Worm (Caenorhabditis elegans) whole organism, L4 larva: Measurements from ENCODE around the gene str-57.

ENCODE experiments used
- D1046.2 ChIP-seq: fragments of 200-800 bp; sonication (Bioruptor generic); IDR thresholded peaks from 2 replicates; pipeline ENCODE4 v1.3.6; 2022; ENCODE audit warnings: missing genetic modification characterization, missing compliant biosample characterization
- F26F4.8 ChIP-seq: fragments of 200-800 bp; sonication (Bioruptor generic); conservative IDR thresholded peaks from 2 replicates; pipeline ENCODE4 v1.3.6; 2022; ENCODE audit warnings: missing genetic modification characterization, missing compliant biosample characterization
- F44E2.7 ChIP-seq: fragments of 200-800 bp; sonication (Bioruptor generic); IDR thresholded peaks from 2 replicates; pipeline ENCODE4 v2.1.2; 2022; ENCODE audit warnings: missing genetic modification characterization, missing compliant biosample characterization
- R02D3.7 ChIP-seq: fragments of 150-350 bp; sonication (generic microtip); optimal IDR thresholded peaks from 3 replicates; lab custom pipeline; 2014; ENCODE audit warnings: missing biosample characterization, missing genetic modification characterization
- T26A8.4 ChIP-seq: fragments of 200-800 bp; sonication (Bioruptor generic); IDR thresholded peaks from 2 replicates; pipeline ENCODE4 v1.3.6; 2022; ENCODE audit warnings: missing genetic modification characterization, missing compliant biosample characterization
- Y48G9A.11 ChIP-seq: fragments of 200-800 bp; sonication (Bioruptor generic); IDR thresholded peaks from 2 replicates; pipeline ENCODE4 v1.3.6; 2022; ENCODE audit warnings: missing genetic modification reagents, missing genetic modification characterization, missing compliant biosample characterization
- Y5F2A.4 ChIP-seq: fragments of 200-800 bp; sonication (Bioruptor generic); optimal IDR thresholded peaks from 2 replicates; lab custom pipeline; 2018; ENCODE audit warnings: mild to moderate bottlenecking, missing genetic modification characterization, missing compliant biosample characterization
- Y75B8A.6 ChIP-seq: fragments of 200-800 bp; sonication (Bioruptor generic); IDR thresholded peaks from 2 replicates; pipeline ENCODE4 v1.3.6; 2022; ENCODE audit warnings: missing genetic modification reagents, missing genetic modification characterization, missing compliant biosample characterization
- ZK337.2 ChIP-seq: fragments of 200-800 bp; sonication (Bioruptor generic); IDR thresholded peaks from 2 replicates; pipeline ENCODE4 v1.3.6; 2022; ENCODE audit warnings: missing genetic modification reagents, missing genetic modification characterization, missing compliant biosample characterization
- ama-1 ChIP-seq: fragments of 150-350 bp; optimal IDR thresholded peaks from 2 replicates; lab custom pipeline; 2014; ENCODE audit warnings: inconsistent platforms, mixed read lengths
- arid-1 ChIP-seq: fragments of 200-800 bp; sonication (Bioruptor generic); conservative IDR thresholded peaks from 2 replicates; pipeline ENCODE4 v1.3.6; 2022; ENCODE audit warnings: missing genetic modification reagents, missing genetic modification characterization, missing compliant biosample characterization
- ceh-28 ChIP-seq: fragments of 150-350 bp; optimal IDR thresholded peaks from 2 replicates; lab custom pipeline; 2014; ENCODE audit warnings: missing biosample characterization, missing genetic modification reagents, missing genetic modification characterization
- daf-16 ChIP-seq, 3 experiments: sonication (generic microtip); optimal IDR thresholded peaks; 2 replicates each; lab custom pipeline; 2016 to 2017; ENCODE audit warnings: missing genetic modification characterization in 3 of 3, missing genetic modification reagents in 3 of 3, mild to moderate bottlenecking in 2 of 3, missing compliant biosample characterization in 2 of 3, missing biosample characterization in 1 of 3, moderate library complexity in 1 of 3
- daf-19 ChIP-seq: fragments of 200-800 bp; sonication (Bioruptor generic); conservative IDR thresholded peaks from 2 replicates; pipeline ENCODE4 v1.3.6; 2022; ENCODE audit warnings: missing genetic modification characterization, missing compliant biosample characterization
- daf-8 ChIP-seq: fragments of 200-800 bp; sonication (Bioruptor generic); IDR thresholded peaks from 2 replicates; pipeline ENCODE4 v1.3.6; 2022; ENCODE audit warnings: missing genetic modification characterization, missing compliant biosample characterization
- dmd-6 ChIP-seq: fragments of 200-800 bp; sonication (Bioruptor generic); IDR thresholded peaks from 2 replicates; pipeline ENCODE4 v1.3.6; 2022; ENCODE audit warnings: missing genetic modification reagents, missing genetic modification characterization, missing compliant biosample characterization
- fos-1 ChIP-seq: fragments of 150-350 bp; optimal IDR thresholded peaks from 2 replicates; lab custom pipeline; 2014; ENCODE audit warnings: missing biosample characterization, missing genetic modification characterization
- gei-8 ChIP-seq: fragments of 200-800 bp; sonication (Bioruptor generic); optimal IDR thresholded peaks from 2 replicates; lab custom pipeline; 2018; ENCODE audit warnings: mild to moderate bottlenecking, missing genetic modification characterization, missing compliant biosample characterization
- hif-1 ChIP-seq, 2 experiments: sonication (generic microtip); optimal IDR thresholded peaks; 2 replicates each; lab custom pipeline; 2016 to 2017; ENCODE audit warnings: missing compliant biosample characterization in 2 of 2, missing genetic modification characterization in 2 of 2, missing genetic modification reagents in 2 of 2, missing genotype in 2 of 2, mild to moderate bottlenecking in 1 of 2
- hlh-30 ChIP-seq: sonication (generic microtip); optimal IDR thresholded peaks from 2 replicates; lab custom pipeline; 2017; ENCODE audit warnings: antibody characterized with exemption, mild to moderate bottlenecking, missing genetic modification characterization, missing compliant biosample characterization; ENCODE audit not compliant: insufficient read depth
- lim-7 ChIP-seq: fragments of 200-800 bp; sonication (Bioruptor generic); IDR thresholded peaks from 2 replicates; pipeline ENCODE4 v1.3.6; 2022; ENCODE audit warnings: missing genetic modification characterization, missing compliant biosample characterization
- lin-1 ChIP-seq: fragments of 200-800 bp; sonication (Bioruptor generic); IDR thresholded peaks from 2 replicates; pipeline ENCODE4 v1.3.6; 2022; ENCODE audit warnings: missing genetic modification reagents, missing genetic modification characterization, missing compliant biosample characterization
- lin-13 ChIP-seq: fragments of 150-350 bp; optimal IDR thresholded peaks from 2 replicates; lab custom pipeline; 2014; ENCODE audit warnings: missing biosample characterization, missing genetic modification reagents, missing genetic modification characterization
- lin-29 ChIP-seq: fragments of 200-800 bp; sonication (Bioruptor generic); IDR thresholded peaks from 2 replicates; pipeline ENCODE4 v1.3.6; 2022; ENCODE audit warnings: missing genetic modification reagents, missing genetic modification characterization, missing compliant biosample characterization
- lin-38 ChIP-seq: fragments of 200-800 bp; sonication (Bioruptor generic); IDR thresholded peaks from 2 replicates; pipeline ENCODE4 v1.3.6; 2022; ENCODE audit warnings: missing genetic modification reagents, missing genetic modification characterization, missing compliant biosample characterization
- madf-5 ChIP-seq, 2 experiments: fragments of 200-800 bp; sonication (Bioruptor generic); IDR thresholded peaks; 2 replicates each; pipeline ENCODE4 v1.3.6; 2022; ENCODE audit warnings: missing compliant biosample characterization in 2 of 2, missing genetic modification characterization in 2 of 2
- madf-9 ChIP-seq: fragments of 200-800 bp; sonication (Bioruptor generic); conservative IDR thresholded peaks from 2 replicates; pipeline ENCODE4 v1.3.6; 2022; ENCODE audit warnings: missing genetic modification reagents, missing genetic modification characterization, missing compliant biosample characterization
- mdl-1 ChIP-seq, 2 experiments: fragments of 150-350 bp in 1 of 2; sonication (generic microtip) in 1 of 2; optimal IDR thresholded peaks; 2 replicates each; lab custom pipeline; 2014 to 2017; ENCODE audit warnings: missing biosample characterization in 2 of 2, missing genetic modification characterization in 2 of 2
- mdt-29 ChIP-seq: fragments of 200-800 bp; sonication (Bioruptor generic); IDR thresholded peaks from 2 replicates; pipeline ENCODE4 v1.3.6; 2022; ENCODE audit warnings: missing genetic modification reagents, missing genetic modification characterization, missing compliant biosample characterization
- mep-1 ChIP-seq: fragments of 150-350 bp; sonication (generic microtip); optimal IDR thresholded peaks from 3 replicates; lab custom pipeline; 2014; ENCODE audit warnings: missing biosample characterization, missing genetic modification characterization
- mes-2 ChIP-seq: sonication (generic microtip); optimal IDR thresholded peaks from 2 replicates; lab custom pipeline; 2016; ENCODE audit warnings: missing genotype, mild to moderate bottlenecking, missing genetic modification characterization, missing compliant biosample characterization; ENCODE audit not compliant: poor library complexity, severe bottlenecking
- mxl-2 ChIP-seq: fragments of 200-800 bp; sonication (Bioruptor generic); conservative IDR thresholded peaks from 2 replicates; pipeline ENCODE4 v1.3.6; 2022; ENCODE audit warnings: missing genetic modification reagents, missing genetic modification characterization, missing compliant biosample characterization
- mxl-3 ChIP-seq: fragments of 200-800 bp; sonication (Bioruptor generic); optimal IDR thresholded peaks from 2 replicates; lab custom pipeline; 2018; ENCODE audit warnings: mild to moderate bottlenecking, missing genetic modification characterization, missing compliant biosample characterization
- nhr-10 ChIP-seq: fragments of 150-350 bp; optimal IDR thresholded peaks from 2 replicates; lab custom pipeline; 2014; ENCODE audit warnings: missing biosample characterization, missing genetic modification characterization
- nhr-11 ChIP-seq: fragments of 150-350 bp; optimal IDR thresholded peaks from 2 replicates; lab custom pipeline; 2014; ENCODE audit warnings: missing biosample characterization, missing genetic modification characterization
- nhr-111 ChIP-seq: fragments of 200-800 bp; sonication (Bioruptor generic); optimal IDR thresholded peaks from 2 replicates; lab custom pipeline; 2018; ENCODE audit warnings: mild to moderate bottlenecking, missing genetic modification characterization, missing compliant biosample characterization
- nhr-41 ChIP-seq: fragments of 200-800 bp; sonication (Bioruptor generic); IDR thresholded peaks from 2 replicates; pipeline ENCODE4 v1.3.6; 2022; ENCODE audit warnings: missing genetic modification reagents, missing genetic modification characterization, missing compliant biosample characterization
- nhr-42 ChIP-seq: fragments of 200-800 bp; sonication (Bioruptor generic); IDR thresholded peaks from 2 replicates; pipeline ENCODE4 v1.3.6; 2022; ENCODE audit warnings: missing genetic modification characterization, missing compliant biosample characterization
- nhr-48 ChIP-seq: sonication (generic microtip); optimal IDR thresholded peaks from 2 replicates; lab custom pipeline; 2016; ENCODE audit warnings: mild to moderate bottlenecking, missing genetic modification characterization, missing compliant biosample characterization
- pha-4 ChIP-seq, 2 experiments: fragments of 150-350 bp in 1 of 2; fragments of 200-800 bp in 1 of 2; sonication (Bioruptor generic) in 1 of 2; IDR thresholded peaks in 1 of 2; optimal IDR thresholded peaks in 1 of 2; 2 replicates each; pipeline versions ENCODE4 v1.3.6 to Lab custom; 2014 to 2022; ENCODE audit warnings: missing genetic modification characterization in 2 of 2, missing genetic modification reagents in 2 of 2, missing biosample characterization in 1 of 2, missing compliant biosample characterization in 1 of 2
- php-3 ChIP-seq: fragments of 200-800 bp; sonication (Bioruptor generic); IDR thresholded peaks from 2 replicates; pipeline ENCODE4 v1.3.6; 2022; ENCODE audit warnings: missing genetic modification reagents, missing genetic modification characterization, missing compliant biosample characterization
- pqm-1 ChIP-seq: sonication (generic microtip); optimal IDR thresholded peaks from 2 replicates; lab custom pipeline; 2017; ENCODE audit warnings: missing biosample characterization, missing genetic modification characterization
- rbr-2 ChIP-seq: sonication (generic microtip); optimal IDR thresholded peaks from 2 replicates; lab custom pipeline; 2016; ENCODE audit warnings: missing genotype, missing genetic modification characterization, missing compliant biosample characterization
- sdz-12 ChIP-seq: fragments of 200-800 bp; sonication (Bioruptor generic); optimal IDR thresholded peaks from 2 replicates; lab custom pipeline; 2018; ENCODE audit warnings: mild to moderate bottlenecking, missing genetic modification characterization, missing compliant biosample characterization
- spr-3 ChIP-seq: fragments of 200-800 bp; sonication (Bioruptor generic); optimal IDR thresholded peaks from 2 replicates; lab custom pipeline; 2018; ENCODE audit warnings: mild to moderate bottlenecking, missing genetic modification characterization, missing compliant biosample characterization
- tra-1 ChIP-seq: fragments of 200-800 bp; sonication (Bioruptor generic); IDR thresholded peaks from 2 replicates; pipeline ENCODE4 v1.3.6; 2022; ENCODE audit warnings: missing genetic modification reagents, missing genetic modification characterization, missing compliant biosample characterization
- vab-7 ChIP-seq: fragments of 200-800 bp; sonication (Bioruptor generic); IDR thresholded peaks from 2 replicates; pipeline ENCODE4 v1.3.6; 2022; ENCODE audit warnings: missing genetic modification reagents, missing genetic modification characterization, missing compliant biosample characterization
- zfp-2 ChIP-seq: sonication (generic microtip); optimal IDR thresholded peaks from 2 replicates; lab custom pipeline; 2016; ENCODE audit warnings: mild to moderate bottlenecking, missing genetic modification characterization, missing compliant biosample characterization
- zfp-3 ChIP-seq: fragments of 200-800 bp; sonication (Bioruptor generic); conservative IDR thresholded peaks from 2 replicates; pipeline ENCODE4 v1.3.6; 2022; ENCODE audit warnings: missing genetic modification reagents, missing genetic modification characterization, missing compliant biosample characterization
- ztf-7 ChIP-seq: fragments of 150-350 bp; optimal IDR thresholded peaks from 2 replicates; lab custom pipeline; 2014; ENCODE audit warnings: missing biosample characterization, missing genetic modification characterization

The str-57 gene

DNA sequence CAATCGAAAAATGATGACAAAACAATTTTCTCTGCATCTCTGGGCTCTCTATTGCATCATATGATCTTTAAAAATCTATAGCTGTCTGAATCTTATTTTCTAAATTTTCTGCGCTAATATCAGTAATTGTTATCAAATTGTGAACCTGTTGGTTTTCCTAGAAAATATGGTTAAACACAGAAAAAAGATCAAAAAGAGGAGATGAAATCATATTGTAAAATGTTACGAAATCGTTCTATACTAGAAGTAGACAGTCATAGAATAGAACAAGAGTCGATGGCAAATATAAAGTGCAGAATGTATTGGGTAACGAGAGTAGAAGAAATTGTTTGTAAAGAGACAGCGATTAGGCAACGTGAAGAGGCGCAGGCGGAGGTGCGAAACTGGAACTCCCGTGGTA is 10.2 kb downstream of the str-57 start (continued):
- TF ChIP-seq ZK337.2 (GFP tag; lab: Robert Waterston, UW), result no peak
- no peak for TF ChIP-seq lin-13
- TF ChIP-seq zfp-3 (GFP tag; lab: Robert Waterston, UW), result no peak
- TF ChIP-seq ztf-7, result peak; percentile 95
- TF ChIP-seq Y75B8A.6 (GFP tag; lab: Robert Waterston, UW), result 0 out of 2 replicates have a peak, but pooled peaks have one; percentile 29
- TF ChIP-seq zfp-2, result no peak
- TF ChIP-seq nhr-11, result peak; percentile 26
- TF ChIP-seq pqm-1, result peak; percentile 17
- TF ChIP-seq pha-4 (GFP tag; IDR thresholded peaks at IDR 0.05; lab: Robert Waterston, UW), result no peak
- TF ChIP-seq pha-4 (tag; optimal IDR thresholded peaks at IDR 0.05; lab: Kevin White, UChicago), result no peak
- no peak for TF ChIP-seq madf-9
- TF ChIP-seq nhr-48 (tag; lab: Kevin White, UChicago), result peak; percentile 80
- no peak for TF ChIP-seq madf-5 (GFP tag; IDR thresholded peaks at IDR 0.05; lab: Robert Waterston, UW)
- no peak for TF ChIP-seq ama-1 (lab: Kevin White, UChicago)
- no peak for TF ChIP-seq daf-19 (GFP tag; lab: Robert Waterston, UW)
- TF ChIP-seq nhr-111, result no peak
- TF ChIP-seq dmd-6 (GFP tag; lab: Robert Waterston, UW), result peak; percentile 87
- no peak for TF ChIP-seq R02D3.7 (tag; lab: Kevin White, UChicago)
- TF ChIP-seq Y48G9A.11, result no peak
- no peak for TF ChIP-seq vab-7
- TF ChIP-seq mxl-3 (GFP tag; lab: Kevin White, UChicago), result no peak
- no peak for TF ChIP-seq lin-29 (GFP tag; lab: Robert Waterston, UW)
- TF ChIP-seq F44E2.7 (GFP tag; lab: Robert Waterston, UW), result no peak
- TF ChIP-seq tra-1, result no peak
- no peak for TF ChIP-seq mdt-29 (GFP tag; lab: Robert Waterston, UW)
- no peak for TF ChIP-seq mxl-2
- TF ChIP-seq arid-1 (GFP tag; lab: Robert Waterston, UW), result no peak
- peak in 1 of 2 experiments; percentile 37 for TF ChIP-seq hif-1 (tag; optimal IDR thresholded peaks at IDR 0.05; lab: Kevin White, UChicago)
- TF ChIP-seq nhr-42 (GFP tag; lab: Robert Waterston, UW), result no peak
- TF ChIP-seq lim-7 (GFP tag; lab: Robert Waterston, UW), result no peak
- TF ChIP-seq rbr-2, result peak; percentile 0
- TF ChIP-seq sdz-12 (GFP tag; lab: Kevin White, UChicago), result no peak
- TF ChIP-seq lin-1 (GFP tag; lab: Robert Waterston, UW), result 0 out of 2 replicates have a peak, but pooled peaks have one; percentile 12
- TF ChIP-seq lin-38, result no peak
- TF ChIP-seq ceh-28 (tag; lab: Kevin White, UChicago), result no peak
- TF ChIP-seq nhr-10 (tag; lab: Kevin White, UChicago), result no peak
- no peak for TF ChIP-seq Y5F2A.4 (GFP tag; lab: Kevin White, UChicago)
- no peak for TF ChIP-seq spr-3 (GFP tag; lab: Kevin White, UChicago)
- TF ChIP-seq php-3 (GFP tag; lab: Robert Waterston, UW), result no peak
- TF ChIP-seq D1046.2 (GFP tag; lab: Robert Waterston, UW), result no peak
- peak; percentile 50 for TF ChIP-seq mep-1 (tag; lab: Kevin White, UChicago)
- peak in 1 of 2 experiments; percentile 47 for TF ChIP-seq mdl-1 (tag; optimal IDR thresholded peaks at IDR 0.05; lab: Kevin White, UChicago)
- TF ChIP-seq fos-1 (tag; lab: Kevin White, UChicago), result no peak
- peak; percentile 38 for TF ChIP-seq mes-2 (tag; lab: Kevin White, UChicago)
- TF ChIP-seq daf-16 (GFP tag; optimal IDR thresholded peaks at IDR 0.05; lab: Kevin White, UChicago), result no peak
- TF ChIP-seq daf-16 (tag; optimal IDR thresholded peaks at IDR 0.05; lab: Kevin White, UChicago), result peak; percentile 61
- no peak for TF ChIP-seq nhr-41 (GFP tag; lab: Robert Waterston, UW)
- TF ChIP-seq hlh-30 (tag; lab: Kevin White, UChicago), result peak; percentile 59
- no peak for TF ChIP-seq daf-8
- no peak for TF ChIP-seq T26A8.4 (GFP tag; lab: Robert Waterston, UW)
- TF ChIP-seq gei-8, result no peak
- no peak for TF ChIP-seq F26F4.8 (GFP tag; lab: Robert Waterston, UW)
